Worm (Caenorhabditis elegans) whole organism, early embryonic: ENCODE results near the gene nhr-34.

Experiments used
- B0310.2 ChIP-seq: sonication (generic microtip); optimal IDR thresholded peaks from 2 replicates; lab custom pipeline; 2016; ENCODE audit warnings: mild to moderate bottlenecking, missing genetic modification characterization, missing compliant biosample characterization
- F13C5.2 ChIP-seq: sonication (generic microtip); optimal IDR thresholded peaks from 2 replicates; lab custom pipeline; 2017; ENCODE audit warnings: mild to moderate bottlenecking, missing genetic modification characterization, inconsistent platforms, missing compliant biosample characterization
- aly-1 ChIP-seq: sonication (generic microtip); optimal IDR thresholded peaks from 2 replicates; lab custom pipeline; 2016; ENCODE audit warnings: missing genetic modification characterization, missing compliant biosample characterization
- ama-1 ChIP-seq: fragments of 150-350 bp; optimal IDR thresholded peaks from 2 replicates; lab custom pipeline; 2014
- ceh-13 ChIP-seq: fragments of 200-800 bp; sonication (Bioruptor generic); optimal IDR thresholded peaks from 2 replicates; lab custom pipeline; 2018; ENCODE audit warnings: mild to moderate bottlenecking, missing genetic modification characterization, missing compliant biosample characterization
- ceh-36 ChIP-seq: sonication (generic microtip); optimal IDR thresholded peaks from 2 replicates; lab custom pipeline; 2016; ENCODE audit warnings: missing genetic modification characterization, inconsistent platforms, missing compliant biosample characterization
- ets-7 ChIP-seq: sonication (generic microtip); optimal IDR thresholded peaks from 2 replicates; lab custom pipeline; 2016; ENCODE audit warnings: missing genotype, missing genetic modification characterization, missing compliant biosample characterization
- flt-1 ChIP-seq: fragments of 200-800 bp; sonication (Bioruptor generic); IDR thresholded peaks from 2 replicates; pipeline ENCODE4 v1.3.6; 2022; ENCODE audit warnings: missing genetic modification characterization, missing compliant biosample characterization
- hmbx-1 ChIP-seq: sonication (generic microtip); optimal IDR thresholded peaks from 2 replicates; lab custom pipeline; 2016; ENCODE audit warnings: mild to moderate bottlenecking, missing genetic modification characterization, missing compliant biosample characterization
- hmg-4 ChIP-seq: fragments of 200-800 bp; sonication (Bioruptor generic); optimal IDR thresholded peaks from 2 replicates; lab custom pipeline; 2018; ENCODE audit warnings: mild to moderate bottlenecking, missing genetic modification characterization, missing compliant biosample characterization
- hnd-1 ChIP-seq: sonication (generic microtip); optimal IDR thresholded peaks from 2 replicates; lab custom pipeline; 2016; ENCODE audit warnings: missing genetic modification characterization, missing compliant biosample characterization
- pes-1 ChIP-seq: fragments of 200-800 bp; sonication (Bioruptor generic); IDR thresholded peaks from 2 replicates; pipeline ENCODE4 v1.3.6; 2022; ENCODE audit warnings: missing genetic modification reagents, missing genetic modification characterization, missing compliant biosample characterization
- scrt-1 ChIP-seq: fragments of 200-800 bp; sonication (Bioruptor generic); IDR thresholded peaks from 2 replicates; pipeline ENCODE4 v1.3.6; 2022; ENCODE audit warnings: missing genetic modification characterization, missing compliant biosample characterization
- sea-1 ChIP-seq: fragments of 200-800 bp; sonication (Bioruptor generic); conservative IDR thresholded peaks from 2 replicates; pipeline ENCODE4 v1.3.6; 2022; ENCODE audit warnings: missing genetic modification characterization, missing compliant biosample characterization
- tbx-11 ChIP-seq: fragments of 200-800 bp; sonication (Bioruptor generic); IDR thresholded peaks from 2 replicates; pipeline ENCODE4 v1.3.6; 2022; ENCODE audit warnings: missing genetic modification characterization, missing compliant biosample characterization
- tbx-37 ChIP-seq: fragments of 200-800 bp; sonication (Bioruptor generic); conservative IDR thresholded peaks from 2 replicates; pipeline ENCODE4 v1.3.6; 2022; ENCODE audit warnings: missing genetic modification reagents, missing genetic modification characterization, missing compliant biosample characterization
- tra-4 ChIP-seq: sonication (generic microtip); optimal IDR thresholded peaks from 2 replicates; lab custom pipeline; 2017; ENCODE audit warnings: missing genetic modification characterization, missing compliant biosample characterization

Gene nhr-34

DNA sequence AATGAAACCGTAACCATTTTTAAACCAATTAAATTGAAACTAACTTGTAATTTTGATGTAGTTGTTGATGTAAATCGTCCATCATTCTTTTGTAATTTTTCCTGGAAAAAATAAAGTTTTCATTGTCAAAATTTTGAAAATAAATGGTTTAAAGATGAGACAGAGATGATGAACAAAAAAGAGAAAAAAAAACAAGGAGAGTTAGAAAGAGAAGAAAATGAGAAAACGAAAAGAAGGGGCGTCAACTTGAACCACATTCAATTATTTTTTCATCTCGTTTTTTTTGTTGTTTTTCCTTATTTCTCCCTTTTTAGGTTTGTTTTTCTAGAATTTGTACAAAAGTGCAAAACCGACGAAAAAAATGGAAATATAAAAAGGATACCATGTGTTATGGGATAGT is at the start of gene nhr-34:
Gene nhr-34, minus strand, starts transcription at position 101 of the 400 bp plus-strand sequence.
- TF ChIP-seq hnd-1 (no peak), scrt-1 (GFP tag; lab: Robert Waterston, UW) (no peak), sea-1 (GFP tag; lab: Robert Waterston, UW) (no peak), ceh-36 (no peak), tra-4 (tag; lab: Kevin White, UChicago) (no peak), hmg-4 (GFP tag; lab: Kevin White, UChicago) (no peak)

- TF ChIP-seq ama-1 (lab: Kevin White, UChicago) (no peak), ceh-13 (GFP tag; lab: Kevin White, UChicago) (no peak), flt-1 (GFP tag; lab: Robert Waterston, UW) (no peak), hmbx-1 (no peak), F13C5.2 (tag; lab: Kevin White, UChicago) (no peak), pes-1 (GFP tag; lab: Robert Waterston, UW) (no peak), ceh-36 (no peak), scrt-1 (GFP tag; lab: Robert Waterston, UW) (no peak), hnd-1 (no peak), aly-1 (tag; lab: Kevin White, UChicago) (no peak), tbx-11 (GFP tag; lab: Robert Waterston, UW) (no peak), tbx-37 (GFP tag; lab: Robert Waterston, UW) (no peak), sea-1 (GFP tag; lab: Robert Waterston, UW) (no peak)
Observed at ce11 chrIV:9724948-9725347, 49.5 kb upstream of the nhr-34 start, which contains the start of the genes nhr-138 and C28D4.18. Gene nhr-138, plus strand, starts transcription at chrIV:9725251. Gene C28D4.18, plus strand, starts transcription at chrIV:9725280.

- TF ChIP-seq B0310.2 (tag; lab: Kevin White, UChicago) (no peak), hnd-1 (no peak), flt-1 (GFP tag; lab: Robert Waterston, UW) (no peak), ama-1 (lab: Kevin White, UChicago) (no peak), hmg-4 (GFP tag; lab: Kevin White, UChicago) (no peak), sea-1 (GFP tag; lab: Robert Waterston, UW) (no peak), hmbx-1 (no peak), tbx-11 (GFP tag; lab: Robert Waterston, UW) (no peak), aly-1 (tag; lab: Kevin White, UChicago) (no peak), F13C5.2 (tag; lab: Kevin White, UChicago) (no peak), scrt-1 (GFP tag; lab: Robert Waterston, UW) (no peak), ceh-13 (GFP tag; lab: Kevin White, UChicago) (no peak)
Observed at ce11 chrIV:9723185-9723584, 47.7 kb upstream of the nhr-34 start.

ce11 chrIV:9718396-9718795 is 42.9 kb upstream of the nhr-34 start:
- no peak for TF ChIP-seq tbx-11 (GFP tag; lab: Robert Waterston, UW)
- TF ChIP-seq F13C5.2 (tag; lab: Kevin White, UChicago) = no peak
- no peak for TF ChIP-seq aly-1 (tag; lab: Kevin White, UChicago)
- no peak for TF ChIP-seq B0310.2 (tag; lab: Kevin White, UChicago)
- TF ChIP-seq ama-1 (lab: Kevin White, UChicago) = no peak
- TF ChIP-seq hnd-1 = no peak
- TF ChIP-seq ceh-36 = no peak
- TF ChIP-seq sea-1 (GFP tag; lab: Robert Waterston, UW) = no peak
- TF ChIP-seq ceh-13 (GFP tag; lab: Kevin White, UChicago) = no peak
- TF ChIP-seq ets-7 (tag; lab: Kevin White, UChicago) = no peak
- no peak for TF ChIP-seq flt-1 (GFP tag; lab: Robert Waterston, UW)
- no peak for TF ChIP-seq pes-1 (GFP tag; lab: Robert Waterston, UW)
- no peak for TF ChIP-seq scrt-1 (GFP tag; lab: Robert Waterston, UW)
- no peak for TF ChIP-seq tra-4 (tag; lab: Kevin White, UChicago)

ce11 chrIV:9717844-9718243 is 42.4 kb upstream of the nhr-34 start:
- TF ChIP-seq scrt-1 (GFP tag; lab: Robert Waterston, UW) (no peak), ets-7 (tag; lab: Kevin White, UChicago) (no peak), tbx-11 (GFP tag; lab: Robert Waterston, UW) (no peak), sea-1 (GFP tag; lab: Robert Waterston, UW) (no peak), hnd-1 (no peak), ceh-36 (no peak), ceh-13 (GFP tag; lab: Kevin White, UChicago) (no peak), F13C5.2 (tag; lab: Kevin White, UChicago) (no peak), ama-1 (lab: Kevin White, UChicago) (no peak), hmbx-1 (no peak), hmg-4 (GFP tag; lab: Kevin White, UChicago) (no peak), B0310.2 (tag; lab: Kevin White, UChicago) (no peak), pes-1 (GFP tag; lab: Robert Waterston, UW) (no peak), tbx-37 (GFP tag; lab: Robert Waterston, UW) (no peak), aly-1 (tag; lab: Kevin White, UChicago) (no peak)

DNA sequence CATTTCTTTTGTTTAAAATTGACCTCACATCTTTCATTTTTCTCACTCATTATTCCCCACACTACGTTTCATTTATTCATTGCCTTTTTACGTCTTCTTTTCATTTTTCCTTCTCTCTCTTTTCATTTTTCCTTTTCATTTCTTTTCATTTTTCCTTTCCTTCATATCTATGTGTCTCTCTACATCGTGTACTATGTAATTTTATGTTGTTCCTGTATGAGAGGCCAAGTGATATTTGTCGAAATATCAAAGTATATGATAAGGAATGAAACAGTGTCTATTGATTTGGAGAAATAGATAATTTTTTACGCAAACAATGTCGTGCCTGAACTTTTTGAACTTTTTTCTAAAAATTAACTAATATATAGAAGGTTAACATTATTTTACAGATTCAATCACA is 41.0 kb upstream of the nhr-34 start:
- TF ChIP-seq aly-1 (tag; lab: Kevin White, UChicago) = no peak
- no peak for TF ChIP-seq hmbx-1
- TF ChIP-seq ets-7 (tag; lab: Kevin White, UChicago) = no peak
- TF ChIP-seq ceh-36 = no peak
- TF ChIP-seq ceh-13 (GFP tag; lab: Kevin White, UChicago) = no peak
- TF ChIP-seq tbx-11 (GFP tag; lab: Robert Waterston, UW) = no peak
- no peak for TF ChIP-seq hmg-4 (GFP tag; lab: Kevin White, UChicago)
- no peak for TF ChIP-seq scrt-1 (GFP tag; lab: Robert Waterston, UW)
- no peak for TF ChIP-seq hnd-1
- TF ChIP-seq sea-1 (GFP tag; lab: Robert Waterston, UW) = no peak

DNA sequence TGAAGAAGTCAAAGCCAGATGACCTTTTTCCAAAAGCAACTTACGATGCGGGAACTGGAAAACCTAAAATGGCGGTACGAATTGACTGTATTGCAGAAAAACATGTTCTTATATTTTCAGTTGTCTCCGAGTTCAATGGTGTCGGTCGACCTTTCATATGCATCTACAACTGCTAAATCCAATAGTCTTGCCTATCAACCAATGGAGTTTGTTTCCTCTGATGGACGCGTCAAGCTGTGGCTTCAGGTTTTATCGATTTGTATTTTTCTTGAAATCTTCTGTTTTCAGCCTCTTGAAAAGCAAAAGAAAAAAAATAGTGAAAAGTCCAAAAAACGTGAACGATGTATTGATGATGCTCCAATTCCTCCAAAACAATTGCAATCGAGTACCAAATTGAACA is 38.8 kb upstream of the nhr-34 start:
- no peak for TF ChIP-seq ama-1 (lab: Kevin White, UChicago)
- TF ChIP-seq hnd-1 = no peak
- TF ChIP-seq ets-7 (tag; lab: Kevin White, UChicago) = no peak
- no peak for TF ChIP-seq F13C5.2 (tag; lab: Kevin White, UChicago)
- TF ChIP-seq tbx-37 (GFP tag; lab: Robert Waterston, UW) = no peak
- no peak for TF ChIP-seq ceh-13 (GFP tag; lab: Kevin White, UChicago)
- TF ChIP-seq ceh-36 = no peak
- TF ChIP-seq aly-1 (tag; lab: Kevin White, UChicago) = no peak
- no peak for TF ChIP-seq flt-1 (GFP tag; lab: Robert Waterston, UW)
- TF ChIP-seq B0310.2 (tag; lab: Kevin White, UChicago) = no peak
- TF ChIP-seq tbx-11 (GFP tag; lab: Robert Waterston, UW) = no peak
- TF ChIP-seq hmg-4 (GFP tag; lab: Kevin White, UChicago) = no peak
- TF ChIP-seq tra-4 (tag; lab: Kevin White, UChicago) = no peak
